Worm (Caenorhabditis elegans) whole organism, late embryonic: ENCODE measurements around the gene dnj-8.

ENCODE experiments used
- C08G9.2 ChIP-seq: sonication (generic microtip); optimal IDR thresholded peaks from 2 replicates; lab custom pipeline; 2016; ENCODE audit warnings: mild to moderate bottlenecking, missing genetic modification characterization, moderate library complexity, missing compliant biosample characterization
- F13H6.1 ChIP-seq: sonication (generic microtip); optimal IDR thresholded peaks from 2 replicates; lab custom pipeline; 2016; ENCODE audit warnings: missing genetic modification characterization, missing compliant biosample characterization
- K02D7.2 ChIP-seq: sonication (generic microtip); optimal IDR thresholded peaks from 2 replicates; lab custom pipeline; 2017; ENCODE audit warnings: mild to moderate bottlenecking, missing genetic modification characterization, missing compliant biosample characterization
- K09A11.1 ChIP-seq: sonication (generic microtip); optimal IDR thresholded peaks from 2 replicates; lab custom pipeline; 2017; ENCODE audit warnings: antibody characterized with exemption, mild to moderate bottlenecking, missing genetic modification characterization, missing compliant biosample characterization; ENCODE audit not compliant: insufficient read depth
- ahr-1 ChIP-seq: sonication (generic microtip); optimal IDR thresholded peaks from 2 replicates; lab custom pipeline; 2016; ENCODE audit warnings: missing genetic modification characterization, missing compliant biosample characterization
- ceh-14 ChIP-seq: sonication (generic microtip); optimal IDR thresholded peaks from 2 replicates; lab custom pipeline; 2016; ENCODE audit warnings: missing genotype, missing genetic modification characterization, missing compliant biosample characterization
- ceh-18 ChIP-seq: sonication (generic microtip); optimal IDR thresholded peaks from 2 replicates; lab custom pipeline; 2016; ENCODE audit warnings: missing genetic modification characterization, missing compliant biosample characterization
- ceh-19 ChIP-seq: fragments of 200-800 bp; sonication (Bioruptor generic); optimal IDR thresholded peaks from 2 replicates; lab custom pipeline; 2018; ENCODE audit warnings: mild to moderate bottlenecking, missing genetic modification characterization, missing compliant biosample characterization
- ceh-22 ChIP-seq: sonication (generic microtip); optimal IDR thresholded peaks from 2 replicates; lab custom pipeline; 2017; ENCODE audit warnings: missing biosample characterization, missing genetic modification characterization
- ceh-30 ChIP-seq: fragments of 150-350 bp; optimal IDR thresholded peaks from 2 replicates; lab custom pipeline; 2014; ENCODE audit warnings: missing biosample characterization, missing genetic modification characterization
- ceh-31 ChIP-seq: sonication (generic microtip); optimal IDR thresholded peaks from 2 replicates; lab custom pipeline; 2016; ENCODE audit warnings: missing genetic modification characterization, missing compliant biosample characterization
- ceh-34 ChIP-seq: sonication (generic microtip); optimal IDR thresholded peaks from 2 replicates; lab custom pipeline; 2016; ENCODE audit warnings: mild to moderate bottlenecking, missing genetic modification characterization, missing compliant biosample characterization
- ceh-48 ChIP-seq: sonication (generic microtip); optimal IDR thresholded peaks from 2 replicates; lab custom pipeline; 2016; ENCODE audit warnings: missing genetic modification characterization, inconsistent platforms, missing compliant biosample characterization
- ceh-6 ChIP-seq: fragments of 200-800 bp; sonication (Bioruptor generic); optimal IDR thresholded peaks from 2 replicates; lab custom pipeline; 2018; ENCODE audit warnings: mild to moderate bottlenecking, missing genetic modification characterization, missing compliant biosample characterization
- che-1 ChIP-seq: sonication (generic microtip); optimal IDR thresholded peaks from 2 replicates; lab custom pipeline; 2016; ENCODE audit warnings: mild to moderate bottlenecking, missing genetic modification characterization, missing compliant biosample characterization
- dve-1 ChIP-seq: sonication (generic microtip); optimal IDR thresholded peaks from 2 replicates; lab custom pipeline; 2017; ENCODE audit warnings: antibody characterized with exemption, mild to moderate bottlenecking, missing genetic modification characterization, missing compliant biosample characterization
- ets-4 ChIP-seq: sonication (generic microtip); optimal IDR thresholded peaks from 2 replicates; lab custom pipeline; 2016; ENCODE audit warnings: missing genetic modification characterization, missing compliant biosample characterization
- fax-1 ChIP-seq: sonication (generic microtip); optimal IDR thresholded peaks from 2 replicates; lab custom pipeline; 2016; ENCODE audit warnings: missing genotype, missing genetic modification characterization, missing compliant biosample characterization
- fkh-10 ChIP-seq: fragments of 150-350 bp; optimal IDR thresholded peaks from 2 replicates; lab custom pipeline; 2014; ENCODE audit warnings: missing biosample characterization, missing genetic modification reagents, missing genetic modification characterization
- gmeb-2 ChIP-seq: sonication (generic microtip); optimal IDR thresholded peaks from 2 replicates; lab custom pipeline; 2016; ENCODE audit warnings: missing genetic modification characterization, inconsistent platforms, missing compliant biosample characterization
- hlh-13 ChIP-seq: fragments of 200-800 bp; sonication (Bioruptor generic); optimal IDR thresholded peaks from 2 replicates; lab custom pipeline; 2018; ENCODE audit warnings: mild to moderate bottlenecking, missing genetic modification characterization, missing compliant biosample characterization
- hlh-15 ChIP-seq: sonication (generic microtip); optimal IDR thresholded peaks from 2 replicates; lab custom pipeline; 2016; ENCODE audit warnings: missing genetic modification characterization, missing compliant biosample characterization
- hlh-30 ChIP-seq: sonication (generic microtip); optimal IDR thresholded peaks from 2 replicates; lab custom pipeline; 2017; ENCODE audit warnings: antibody characterized with exemption, missing genetic modification characterization, missing compliant biosample characterization; ENCODE audit not compliant: insufficient read depth
- lim-6 ChIP-seq: sonication (generic microtip); optimal IDR thresholded peaks from 2 replicates; lab custom pipeline; 2016; ENCODE audit warnings: missing genetic modification characterization, missing compliant biosample characterization
- nfya-1 ChIP-seq: sonication (generic microtip); optimal IDR thresholded peaks from 2 replicates; lab custom pipeline; 2017; ENCODE audit warnings: missing genetic modification characterization, mild to moderate bottlenecking, missing compliant biosample characterization, antibody characterized with exemption, moderate library complexity
- nhr-11 ChIP-seq: fragments of 150-350 bp; optimal IDR thresholded peaks from 2 replicates; lab custom pipeline; 2014; ENCODE audit warnings: missing biosample characterization, missing genetic modification characterization
- pat-9 ChIP-seq: fragments of 200-800 bp; sonication (Bioruptor generic); optimal IDR thresholded peaks from 2 replicates; lab custom pipeline; 2018; ENCODE audit warnings: mild to moderate bottlenecking, missing genetic modification characterization, moderate library complexity, missing compliant biosample characterization
- pax-1 ChIP-seq: fragments of 150-350 bp; optimal IDR thresholded peaks from 2 replicates; lab custom pipeline; 2014; ENCODE audit warnings: missing biosample characterization, missing genetic modification characterization
- pha-2 ChIP-seq: sonication (generic microtip); optimal IDR thresholded peaks from 2 replicates; lab custom pipeline; 2017; ENCODE audit warnings: mild to moderate bottlenecking, missing genetic modification characterization, missing compliant biosample characterization
- pros-1 ChIP-seq: fragments of 150-350 bp; optimal IDR thresholded peaks from 2 replicates; lab custom pipeline; 2014; ENCODE audit warnings: missing biosample characterization, missing genetic modification reagents, missing genetic modification characterization
- ref-2 ChIP-seq: sonication (generic microtip); optimal IDR thresholded peaks from 2 replicates; lab custom pipeline; 2016; ENCODE audit warnings: missing genetic modification characterization, missing compliant biosample characterization
- rnt-1 ChIP-seq: sonication (generic microtip); optimal IDR thresholded peaks from 2 replicates; lab custom pipeline; 2016; ENCODE audit warnings: missing genetic modification characterization, missing compliant biosample characterization
- sox-2 ChIP-seq: fragments of 200-800 bp; sonication (Bioruptor generic); IDR thresholded peaks from 2 replicates; pipeline ENCODE4 v1.3.6; 2022; ENCODE audit warnings: missing genetic modification reagents, missing genetic modification characterization, missing compliant biosample characterization
- syd-9 ChIP-seq: sonication (generic microtip); optimal IDR thresholded peaks from 2 replicates; lab custom pipeline; 2016; ENCODE audit warnings: mild to moderate bottlenecking, missing genetic modification characterization, moderate library complexity, missing compliant biosample characterization
- tbx-2 ChIP-seq: sonication (generic microtip); optimal IDR thresholded peaks from 2 replicates; lab custom pipeline; 2016; ENCODE audit warnings: missing genetic modification characterization, missing compliant biosample characterization
- tbx-7 ChIP-seq: sonication (generic microtip); optimal IDR thresholded peaks from 2 replicates; lab custom pipeline; 2016; ENCODE audit warnings: missing genotype, missing genetic modification characterization, missing compliant biosample characterization
- ttx-3 ChIP-seq: sonication (generic microtip); optimal IDR thresholded peaks from 2 replicates; lab custom pipeline; 2016; ENCODE audit warnings: missing genetic modification reagents, missing genetic modification characterization, missing compliant biosample characterization
- unc-3 ChIP-seq, 2 experiments: fragments of 200-800 bp in 1 of 2; sonication (Bioruptor generic) in 1 of 2; sonication (generic microtip) in 1 of 2; conservative IDR thresholded peaks in 1 of 2; optimal IDR thresholded peaks in 1 of 2; 2 replicates each; pipeline versions ENCODE4 v1.3.6 to Lab custom; 2016 to 2022; ENCODE audit warnings: missing compliant biosample characterization in 2 of 2, missing genetic modification characterization in 2 of 2, missing genetic modification reagents in 1 of 2
- unc-42 ChIP-seq: sonication (generic microtip); optimal IDR thresholded peaks from 2 replicates; lab custom pipeline; 2016; ENCODE audit warnings: missing genotype, missing genetic modification characterization, missing compliant biosample characterization
- unc-55 ChIP-seq: sonication (generic microtip); optimal IDR thresholded peaks from 2 replicates; lab custom pipeline; 2017; ENCODE audit warnings: missing biosample characterization, missing genetic modification reagents, missing genetic modification characterization
- unc-86 ChIP-seq: sonication (generic microtip); optimal IDR thresholded peaks from 2 replicates; lab custom pipeline; 2016; ENCODE audit warnings: missing genetic modification characterization, missing compliant biosample characterization
- zip-5 ChIP-seq: sonication (generic microtip); optimal IDR thresholded peaks from 2 replicates; lab custom pipeline; 2016; ENCODE audit warnings: missing genetic modification characterization, missing compliant biosample characterization
- ztf-16 ChIP-seq: sonication (generic microtip); optimal IDR thresholded peaks from 2 replicates; lab custom pipeline; 2017; ENCODE audit warnings: missing genetic modification characterization, missing compliant biosample characterization

dnj-8 gene

DNA sequence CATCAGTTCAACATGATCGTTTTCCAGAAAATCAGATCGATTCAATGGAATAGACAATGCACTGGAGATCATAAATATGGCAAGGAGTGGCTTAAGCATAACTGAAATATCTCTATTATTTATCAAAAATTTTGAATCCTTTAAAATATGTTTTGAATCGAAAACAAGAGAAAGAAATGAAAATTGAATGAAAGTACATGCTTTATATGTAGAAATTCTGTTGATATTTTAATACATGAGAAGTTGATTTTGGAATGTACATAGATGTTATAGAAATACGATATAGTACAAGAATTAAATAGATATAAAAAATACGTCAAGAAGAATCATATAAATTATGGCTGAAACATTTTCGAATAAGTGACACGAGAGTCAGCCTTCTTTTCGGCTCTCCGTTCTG, 5.6 kb downstream of the dnj-8 start, which contains the start of gene C56C10.9:
C56C10.9 (minus strand) TSS at position 101 of the 400 bp plus-strand sequence.
- TF ChIP-seq rnt-1 (tag; lab: Kevin White, UChicago) (no peak), ref-2 (tag; lab: Kevin White, UChicago) (no peak), K02D7.2 (tag; lab: Kevin White, UChicago) (no peak), pat-9 (tag; lab: Kevin White, UChicago) (no peak), ceh-22 (no peak)
- TF ChIP-seq, all 69 proteins: peak for 0

DNA sequence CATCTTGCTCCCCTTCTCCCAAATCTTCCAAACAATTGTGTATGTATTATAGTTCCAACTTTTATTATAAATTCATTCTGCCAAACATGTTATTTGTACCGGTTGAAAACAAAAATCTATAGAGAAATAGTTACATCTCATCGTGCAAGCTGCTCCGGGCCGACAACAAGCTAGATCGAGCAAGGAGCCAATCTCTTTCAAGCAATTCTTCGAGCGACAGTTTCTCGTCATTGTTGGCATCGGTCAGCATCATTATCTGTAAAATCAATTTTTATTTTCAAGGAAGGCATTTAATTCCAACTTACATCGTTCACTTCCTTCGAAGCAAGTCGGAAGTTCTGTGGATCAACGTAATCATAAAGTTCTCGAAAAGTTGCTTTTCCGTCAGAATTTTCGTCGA, 6.9 kb downstream of the dnj-8 start:
- TF ChIP-seq sox-2 (GFP tag; lab: Robert Waterston, UW): no peak
- no peak for TF ChIP-seq ztf-16 (tag; lab: Kevin White, UChicago)
- no peak for TF ChIP-seq fkh-10 (GFP tag; lab: Kevin White, UChicago)
- no peak for TF ChIP-seq ceh-48
- TF ChIP-seq F13H6.1 (tag; lab: Kevin White, UChicago): no peak

DNA sequence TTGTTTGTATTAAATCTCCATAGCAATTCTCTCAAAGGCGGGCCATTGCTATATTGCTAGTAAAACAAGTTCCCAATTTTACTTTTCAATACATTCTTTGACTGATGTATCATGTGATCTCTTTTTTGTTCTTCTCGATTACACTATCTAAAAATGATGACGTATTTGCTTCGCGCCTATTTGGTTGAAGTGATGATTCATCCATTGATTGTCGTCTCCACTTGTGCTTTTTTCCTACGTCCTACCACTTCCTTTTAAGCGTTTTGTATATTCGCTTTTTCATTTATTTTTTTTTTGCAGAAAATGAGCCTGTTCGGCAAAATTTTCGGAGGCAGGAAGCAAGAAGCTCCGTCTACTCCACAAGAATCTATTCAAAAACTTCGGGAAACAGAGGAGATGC, 8.5 kb downstream of the dnj-8 start, which contains the start of gene vps-32.1:
vps-32.1 (plus strand) TSS at position 301 of the 400 bp plus-strand sequence.
- TF ChIP-seq gmeb-2 (no peak), ceh-34 (tag; lab: Kevin White, UChicago) (no peak), ceh-6 (GFP tag; lab: Kevin White, UChicago) (no peak), ztf-16 (tag; lab: Kevin White, UChicago) (no peak), hlh-13 (GFP tag; lab: Kevin White, UChicago) (no peak), ttx-3 (tag; lab: Kevin White, UChicago) (no peak), hlh-15 (tag; lab: Kevin White, UChicago) (no peak), zip-5 (tag; lab: Kevin White, UChicago) (no peak), rnt-1 (tag; lab: Kevin White, UChicago) (no peak), ceh-14 (tag; lab: Kevin White, UChicago) (no peak), C08G9.2 (no peak), ceh-22 (no peak), K02D7.2 (tag; lab: Kevin White, UChicago) (no peak), pha-2 (no peak), tbx-2 (no peak)
- TF ChIP-seq, all 69 proteins: peak for 0

DNA sequence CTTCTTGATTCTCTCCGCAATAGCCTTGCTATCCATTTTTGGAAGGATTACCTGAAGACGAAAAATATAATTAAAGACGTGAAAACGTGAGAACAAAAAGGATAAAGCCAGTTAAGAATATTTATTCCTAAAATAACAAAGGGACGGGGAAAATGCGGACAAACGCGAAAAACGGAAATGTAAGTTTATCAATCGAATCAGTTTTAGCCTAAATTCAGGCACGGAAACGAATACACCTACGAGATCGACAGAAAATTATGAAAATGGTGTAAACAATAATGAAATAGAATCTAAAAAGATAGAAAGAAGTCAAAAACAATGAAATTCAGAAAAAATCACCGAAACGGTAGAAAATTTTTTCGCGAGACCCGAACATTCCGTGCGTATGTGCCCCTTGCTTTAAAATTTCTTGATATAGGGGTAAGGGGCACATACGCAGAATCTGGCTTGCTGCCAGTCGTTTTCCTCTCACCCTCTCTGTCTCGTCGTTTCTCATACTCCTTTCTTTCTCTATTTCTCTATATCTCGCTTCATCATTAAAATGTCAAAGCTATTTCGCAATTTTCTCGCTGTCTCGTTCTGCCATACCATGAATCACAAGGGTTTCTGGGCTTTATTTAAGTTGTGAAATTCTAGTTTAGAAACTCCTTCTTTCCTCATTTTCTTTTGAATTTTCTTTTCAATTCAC, 9.1 kb downstream of the dnj-8 start, which contains the start of gene icd-1:
icd-1 (minus strand) TSS at position 51 of the 688 bp plus-strand sequence.
- peak; percentile 87 for TF ChIP-seq pax-1 (tag; lab: Kevin White, UChicago)
- TF ChIP-seq unc-42 (tag; lab: Kevin White, UChicago): peak; percentile 74
- TF ChIP-seq hlh-15 (tag; lab: Kevin White, UChicago): no peak
- TF ChIP-seq ets-4 (tag; lab: Kevin White, UChicago): no peak
- peak; percentile 13 for TF ChIP-seq lim-6 (tag; lab: Kevin White, UChicago)
- TF ChIP-seq ceh-31 (tag; lab: Kevin White, UChicago): peak; percentile 88
- no peak for TF ChIP-seq pat-9 (tag; lab: Kevin White, UChicago)
- TF ChIP-seq unc-86 (tag; lab: Kevin White, UChicago): peak; percentile 39
- peak; percentile 79 for TF ChIP-seq ceh-34 (tag; lab: Kevin White, UChicago)
- no peak for TF ChIP-seq zip-5 (tag; lab: Kevin White, UChicago)
- peak; percentile 97 for TF ChIP-seq unc-55 (GFP tag; lab: Kevin White, UChicago)
- peak; percentile 93 for TF ChIP-seq ceh-18
- TF ChIP-seq hlh-30 (tag; lab: Kevin White, UChicago): peak; percentile 80
- no peak for TF ChIP-seq ahr-1 (tag; lab: Kevin White, UChicago)
- no peak for TF ChIP-seq tbx-7 (tag; lab: Kevin White, UChicago)
- TF ChIP-seq ceh-14 (tag; lab: Kevin White, UChicago): peak; percentile 68
- TF ChIP-seq fax-1 (tag; lab: Kevin White, UChicago): peak; percentile 0
- peak; percentile 82 for TF ChIP-seq ceh-30
- peak; percentile 66 for TF ChIP-seq nhr-11 (tag; lab: Kevin White, UChicago)
- no peak for TF ChIP-seq ceh-19
- no peak for TF ChIP-seq che-1 (tag; lab: Kevin White, UChicago)
- peak; percentile 78 for TF ChIP-seq ref-2 (tag; lab: Kevin White, UChicago)
- no peak for TF ChIP-seq K02D7.2 (tag; lab: Kevin White, UChicago)
- peak; percentile 87 for TF ChIP-seq tbx-2
- TF ChIP-seq syd-9 (tag; lab: Kevin White, UChicago): peak; percentile 54
- TF ChIP-seq K09A11.1 (tag; lab: Kevin White, UChicago): peak; percentile 60
- peak; percentile 84 for TF ChIP-seq dve-1 (tag; lab: Kevin White, UChicago)
- peak; percentile 59 for TF ChIP-seq pros-1 (tag; lab: Kevin White, UChicago)
- peak; percentile 72 for TF ChIP-seq rnt-1 (tag; lab: Kevin White, UChicago)
- peak; percentile 4; the same call in 1 of the 2 replicates for TF ChIP-seq sox-2 (GFP tag; lab: Robert Waterston, UW)
- peak; percentile 96 for TF ChIP-seq nfya-1 (tag; lab: Kevin White, UChicago)
- peak; percentile 17 for TF ChIP-seq ceh-48
- TF ChIP-seq unc-3 (GFP tag; conservative IDR thresholded peaks at IDR 0.05; lab: Robert Waterston, UW): no peak
- no peak for TF ChIP-seq unc-3 (tag; optimal IDR thresholded peaks at IDR 0.05; lab: Kevin White, UChicago)
